Fruit fly (Drosophila melanogaster) ovary, adult (tissue): ENCODE data around the gene CG14406.

ENCODE experiments used
- CG17801 ChIP-seq: fragments of 200-800 bp; optimal IDR thresholded peaks from 2 replicates; lab custom pipeline; 2019; ENCODE audit warnings: missing biosample characterization, mild to moderate bottlenecking, missing genetic modification characterization, moderate library complexity; ENCODE audit not compliant: partially characterized antibody

CG14406 gene

dm6 chrX:14929813-14930212 lies 19.2 kb upstream of the CG14406 start:
- TF ChIP-seq CG17801 (GFP tag; lab: Kevin White, UChicago), result no peak

- no peak for TF ChIP-seq CG17801 (GFP tag; lab: Kevin White, UChicago)
Observed at dm6 chrX:14928844-14929243, 18.2 kb upstream of the CG14406 start, which contains the start of gene CG32591. CG32591 (minus strand) TSS chrX:14928944.

DNA sequence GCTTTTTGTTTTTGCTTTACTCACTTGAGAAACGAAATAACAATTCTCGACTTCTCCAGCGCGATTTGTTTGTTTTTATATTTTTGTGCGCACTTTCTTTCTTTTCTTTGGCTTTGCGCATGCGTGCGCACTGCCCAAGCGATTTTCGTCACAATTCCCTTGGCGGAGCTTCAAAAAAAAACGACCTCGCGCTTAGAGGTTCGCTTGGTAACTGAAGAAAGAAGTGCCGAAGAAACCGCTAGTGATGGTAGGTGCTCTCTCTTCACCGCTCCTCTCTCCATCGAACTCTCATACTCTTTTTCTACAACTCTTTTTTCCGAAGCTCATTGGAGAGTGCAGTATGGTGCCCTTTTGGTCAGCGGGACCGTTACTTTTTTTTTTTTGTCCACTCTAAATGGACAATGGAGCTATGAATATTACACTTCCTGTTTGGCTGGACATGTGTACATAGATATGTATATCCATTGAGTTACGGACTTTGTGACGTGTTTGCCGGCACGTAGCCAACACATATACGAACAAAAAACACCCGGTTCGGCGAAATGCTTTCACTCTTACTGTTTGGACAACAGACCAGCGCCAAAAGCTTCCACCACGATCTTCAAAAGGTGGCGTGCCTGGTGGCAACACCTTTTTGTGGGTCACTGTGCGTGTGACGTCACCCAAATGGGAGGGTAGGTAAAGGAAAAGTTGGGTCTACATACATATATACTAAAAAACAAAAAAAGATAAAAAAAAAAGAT lies 12.8 kb upstream of the CG14406 start, which contains the start of gene CG9503:
TSS of gene CG9503 (minus strand) at position 217 of the 743 bp plus-strand sequence.
- no peak for TF ChIP-seq CG17801 (GFP tag; lab: Kevin White, UChicago)

- TF ChIP-seq CG17801 (GFP tag; lab: Kevin White, UChicago), result no peak
Observed at dm6 chrX:14922396-14923276, 12.0 kb upstream of the CG14406 start.

DNA sequence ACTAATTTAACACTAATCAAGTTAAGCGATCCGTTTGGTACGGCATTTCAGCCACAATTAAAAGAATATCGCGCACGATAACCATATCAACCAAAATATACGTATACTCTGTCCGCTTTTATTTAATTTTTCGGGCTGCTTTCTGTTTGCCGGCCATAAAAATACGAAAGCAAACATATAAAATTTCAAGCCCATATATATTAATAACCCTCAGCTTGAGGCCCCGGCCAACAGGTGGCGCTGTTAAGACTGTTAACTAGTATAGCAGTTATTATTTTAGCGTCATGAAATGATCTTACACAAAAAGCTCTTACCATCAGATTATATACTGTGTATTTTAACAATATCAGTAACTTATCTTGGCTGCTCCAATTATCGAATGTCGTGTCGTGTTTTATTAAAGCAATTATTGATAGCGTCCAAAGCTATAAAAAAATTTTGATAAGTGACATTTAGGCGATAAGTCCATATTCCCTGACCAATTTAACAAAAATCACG lies 8.2 kb upstream of the CG14406 start, which contains the start of gene Eo:
TSS of gene Eo (minus strand) at position 51 of the 498 bp plus-strand sequence.
- TF ChIP-seq CG17801 (GFP tag; lab: Kevin White, UChicago), result peak; percentile 35

DNA sequence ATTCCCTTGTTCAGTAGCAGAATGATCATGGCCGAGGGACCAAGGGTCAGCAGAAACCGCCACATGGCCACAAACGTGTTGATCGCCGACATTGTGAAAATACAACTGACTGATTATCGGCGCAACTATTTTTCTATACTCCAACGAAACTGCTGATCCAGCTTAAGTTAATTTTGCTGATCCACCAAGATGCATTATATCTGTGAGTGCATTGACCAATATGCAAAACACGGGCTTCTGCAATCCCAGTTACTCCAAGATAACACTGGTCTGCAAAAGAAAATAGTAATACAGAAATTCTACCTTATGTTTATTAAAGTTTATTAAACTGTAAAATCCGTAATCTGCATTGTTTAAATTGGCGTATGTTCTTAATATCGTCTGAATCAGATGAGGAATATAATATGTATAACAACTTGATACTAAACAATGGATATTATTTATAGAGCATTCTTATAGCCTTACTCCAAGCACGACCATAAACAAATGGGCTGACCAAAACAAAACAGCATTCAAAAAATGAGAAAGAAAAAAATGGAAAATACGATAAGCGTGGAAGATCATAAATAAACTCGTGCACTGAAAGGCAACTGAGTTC lies 3.2 kb upstream of the CG14406 start, which contains the start of gene CG12398:
TSS of gene CG12398 (minus strand) at position 107 of the 598 bp plus-strand sequence.
- TF ChIP-seq CG17801 (GFP tag; lab: Kevin White, UChicago), result peak; percentile 60

DNA sequence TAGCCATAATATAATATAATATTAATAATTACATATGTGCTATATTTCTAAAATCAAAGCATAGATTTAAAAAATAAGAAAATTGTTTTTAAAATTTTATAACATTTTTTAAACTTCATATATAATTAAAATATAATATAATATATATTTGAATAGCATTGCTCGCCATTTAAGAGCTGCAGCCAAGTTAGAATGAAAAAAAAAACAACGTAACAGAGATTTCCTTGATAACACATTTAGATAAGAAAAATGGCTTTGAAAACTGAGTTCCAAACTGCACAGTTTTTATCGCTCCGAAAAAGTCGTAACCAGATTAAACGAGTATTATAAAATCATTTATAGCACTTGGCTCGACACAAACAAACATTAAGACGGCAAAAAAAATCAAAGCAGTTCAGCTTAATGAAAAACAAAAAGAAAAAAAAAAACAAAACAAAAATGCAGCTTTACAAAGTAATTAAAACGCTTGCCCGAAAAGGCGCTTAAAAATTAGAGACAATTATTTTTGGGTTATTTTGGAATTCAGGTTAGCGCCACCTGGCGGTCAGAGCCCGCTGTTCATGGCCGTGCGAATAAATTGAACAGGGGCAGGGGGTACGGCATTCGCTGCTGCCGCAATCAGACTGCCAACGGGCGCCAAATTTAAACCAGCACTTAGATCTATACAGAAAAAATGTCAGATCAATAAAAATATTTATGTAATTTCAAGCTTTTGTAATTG lies 827 bp downstream of the CG14406 start, which contains the start of gene fiz:
TSS of gene fiz (minus strand) at position 51 of the 721 bp plus-strand sequence.
- TF ChIP-seq CG17801 (GFP tag; lab: Kevin White, UChicago), result no peak

- TF ChIP-seq CG17801 (GFP tag; lab: Kevin White, UChicago), result no peak
Observed at dm6 chrX:14909051-14909450, 1.6 kb downstream of the CG14406 start.

DNA sequence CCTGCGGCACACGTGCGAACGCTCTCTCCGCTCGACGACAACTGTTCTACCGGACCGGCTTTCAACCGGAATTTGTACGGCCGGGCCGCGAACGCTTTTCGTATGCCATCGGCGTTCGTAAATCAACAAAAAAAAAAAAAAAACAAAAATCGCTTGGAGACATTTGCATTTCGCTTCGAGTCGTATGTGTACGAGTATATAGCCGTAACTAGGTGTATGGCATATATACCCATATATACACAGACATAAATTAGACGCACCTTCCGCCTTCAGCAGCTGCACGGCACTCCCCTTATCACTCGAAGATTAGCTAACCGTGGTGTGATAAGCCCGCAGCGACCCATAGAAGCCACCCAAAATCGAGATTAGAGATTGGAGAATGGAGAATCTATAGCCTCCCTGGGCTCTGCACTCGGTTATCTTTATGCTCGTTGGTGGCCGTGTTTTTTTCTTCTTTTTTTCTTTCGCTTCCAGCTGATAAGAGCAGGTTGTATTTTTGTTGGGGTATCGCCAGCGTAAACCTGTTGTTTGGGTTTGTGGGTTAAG lies 5.1 kb downstream of the CG14406 start, which contains the start of gene CG9512:
TSS of gene CG9512 (minus strand) at position 51 of the 546 bp plus-strand sequence.
- no peak for TF ChIP-seq CG17801 (GFP tag; lab: Kevin White, UChicago)

- no peak for TF ChIP-seq CG17801 (GFP tag; lab: Kevin White, UChicago)
Observed at dm6 chrX:14897592-14897991, 13.1 kb downstream of the CG14406 start.

DNA sequence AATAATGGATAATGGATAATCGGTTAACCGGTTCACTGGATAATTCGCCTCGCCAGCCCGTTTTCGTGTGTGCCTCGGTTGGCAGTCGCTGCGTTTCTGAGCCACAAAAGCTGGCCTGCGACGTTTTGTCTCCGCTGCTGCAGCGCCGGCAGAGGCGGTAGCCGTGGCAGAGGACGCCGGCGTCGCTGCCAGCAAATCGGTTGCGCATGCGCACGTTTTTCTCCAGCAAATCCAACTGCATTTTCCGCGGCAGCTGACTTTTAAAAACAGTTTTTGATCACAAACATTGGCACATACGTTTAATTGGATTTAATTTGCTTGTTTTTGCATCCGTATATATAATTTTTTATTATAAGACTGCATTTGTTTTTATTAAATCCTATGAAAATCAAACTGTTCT lies 13.9 kb downstream of the CG14406 start, which contains the start of gene CG9514:
TSS of gene CG9514 (minus strand) at position 101 of the 400 bp plus-strand sequence.
- TF ChIP-seq CG17801 (GFP tag; lab: Kevin White, UChicago), result no peak

DNA sequence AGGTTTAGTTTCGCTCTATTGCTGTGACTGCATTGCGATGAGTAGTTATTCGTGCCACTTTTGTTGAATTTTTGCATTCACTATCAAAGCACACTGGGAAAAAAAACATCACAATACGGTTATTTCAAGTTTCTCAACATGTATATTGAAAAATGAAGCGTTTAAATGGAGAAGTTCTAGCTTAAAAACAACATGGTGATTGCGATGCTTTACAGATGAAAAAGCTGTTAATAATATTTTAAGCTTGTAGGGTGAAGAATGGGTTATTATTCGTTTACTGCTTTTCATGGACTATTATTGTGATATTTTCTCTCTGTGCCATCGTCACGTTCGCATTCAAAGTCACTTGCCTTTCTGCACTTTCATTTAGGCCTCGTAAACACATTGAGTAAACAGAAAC lies 14.3 kb downstream of the CG14406 start:
- no peak for TF ChIP-seq CG17801 (GFP tag; lab: Kevin White, UChicago)

dm6 chrX:14893872-14894271 lies 16.8 kb downstream of the CG14406 start:
- no peak for TF ChIP-seq CG17801 (GFP tag; lab: Kevin White, UChicago)
